Worm (Caenorhabditis elegans): ENCODE measurements around the gene aat-3.

The aat-3 gene

ce11 chrX:2598833-2599279 is 46.8 kb downstream of the aat-3 start (continued):
- TF ChIP-seq ceh-100 (GFP tag; IDR thresholded peaks at IDR 0.05) = no peak
- TF ChIP-seq sptf-2 (GFP tag; optimal IDR thresholded peaks at IDR 0.05) = no peak
- TF ChIP-seq ccch-3 (GFP tag; optimal IDR thresholded peaks at IDR 0.05) = no peak
- no peak; the same call in 1 of the 2 replicates for TF ChIP-seq hmg-1.2 (GFP tag; IDR thresholded peaks at IDR 0.05)
- no peak for TF ChIP-seq ztf-6 (GFP tag; IDR thresholded peaks at IDR 0.05)
- TF ChIP-seq fkh-3 (tag; optimal IDR thresholded peaks at IDR 0.05) = no peak
- no peak for TF ChIP-seq hrde-1 (tag; optimal IDR thresholded peaks at IDR 0.05; ENCODE audit: borderline replicate concordance)
- no peak for TF ChIP-seq nfya-1 (tag; optimal IDR thresholded peaks at IDR 0.05; ENCODE audit: borderline replicate concordance, insufficient read depth)
- TF ChIP-seq bed-2 (GFP tag; IDR thresholded peaks at IDR 0.05) = no peak
- no peak for TF ChIP-seq ztf-18 (tag; optimal IDR thresholded peaks at IDR 0.05)
- TF ChIP-seq nfyb-1 (GFP tag; IDR thresholded peaks at IDR 0.05) = peak; percentile 67; the same call in 1 of the 2 replicates
- TF ChIP-seq lin-35 (GFP tag; optimal IDR thresholded peaks at IDR 0.05) = peak in 1 of 3 experiments; percentile 5
- no peak for TF ChIP-seq aptf-3 (GFP tag; IDR thresholded peaks at IDR 0.05)
- no peak for TF ChIP-seq dpff-1 (tag; optimal IDR thresholded peaks at IDR 0.05)
- TF ChIP-seq pbrm-1 (GFP tag; IDR thresholded peaks at IDR 0.05) = no peak
- TF ChIP-seq nhr-80 (tag; optimal IDR thresholded peaks at IDR 0.05) = no peak
- TF ChIP-seq attf-3 (GFP tag; conservative IDR thresholded peaks at IDR 0.05) = no peak
- TF ChIP-seq dox-1 (GFP tag; IDR thresholded peaks at IDR 0.05) = no peak
- TF ChIP-seq mel-28 (tag; optimal IDR thresholded peaks at IDR 0.05; ENCODE audit: borderline replicate concordance) = no peak
- no peak for TF ChIP-seq sea-2 (GFP tag; IDR thresholded peaks at IDR 0.05)
- no peak for TF ChIP-seq him-1 (tag; optimal IDR thresholded peaks at IDR 0.05)
- no peak for TF ChIP-seq efl-1 (GFP tag; optimal IDR thresholded peaks at IDR 0.05)
- TF ChIP-seq ZK185.1 (tag; optimal IDR thresholded peaks at IDR 0.05; ENCODE audit: poor library complexity, severe bottlenecking) = no peak
- TF ChIP-seq lag-1 (GFP tag; IDR thresholded peaks at IDR 0.05) = no peak
- TF ChIP-seq F55B11.4 (tag; optimal IDR thresholded peaks at IDR 0.05; ENCODE audit: borderline replicate concordance, insufficient read depth) = no peak
- TF ChIP-seq zim-3 (tag; optimal IDR thresholded peaks at IDR 0.05) = no peak
- no peak for TF ChIP-seq unc-130 (GFP tag; optimal IDR thresholded peaks at IDR 0.05)
- TF ChIP-seq nfya-2 (GFP tag; IDR thresholded peaks at IDR 0.05) = no peak
- TF ChIP-seq nhr-27 (tag; optimal IDR thresholded peaks at IDR 0.05) = no peak
- TF ChIP-seq F49E8.2 (tag; optimal IDR thresholded peaks at IDR 0.05; ENCODE audit: insufficient read depth) = no peak
- TF ChIP-seq gei-17 (GFP tag; optimal IDR thresholded peaks at IDR 0.05) = peak; percentile 27
- TF ChIP-seq mes-4 (tag; optimal IDR thresholded peaks at IDR 0.05) = no peak
- TF ChIP-seq madf-8 (GFP tag; conservative IDR thresholded peaks at IDR 0.05) = no peak
- no peak for TF ChIP-seq Y79H2A.3 (GFP tag; conservative IDR thresholded peaks at IDR 0.05)
- no peak for TF ChIP-seq cebp-2 (GFP tag; IDR thresholded peaks at IDR 0.05)
- no peak for TF ChIP-seq mxl-1 (tag; optimal IDR thresholded peaks at IDR 0.05)
- no peak for TF ChIP-seq aptf-2 (GFP tag; conservative IDR thresholded peaks at IDR 0.05)
- no peak for TF ChIP-seq ztf-22 (GFP tag; optimal IDR thresholded peaks at IDR 0.05)
- TF ChIP-seq B0019.2 (GFP tag; conservative IDR thresholded peaks at IDR 0.05) = no peak
- TF ChIP-seq mcd-1 (GFP tag; IDR thresholded peaks at IDR 0.05) = peak; percentile 26; the same call in 1 of the 2 replicates
- no peak for TF ChIP-seq tlf-1 (GFP tag; optimal IDR thresholded peaks at IDR 0.05)
- TF ChIP-seq B0336.3 (GFP tag; IDR thresholded peaks at IDR 0.05) = no peak
- peak; percentile 60 for TF ChIP-seq egrh-3 (GFP tag; IDR thresholded peaks at IDR 0.05)
- no peak for TF ChIP-seq F33H1.4 (GFP tag; IDR thresholded peaks at IDR 0.05)
- TF ChIP-seq Y95B8A.8 (GFP tag; IDR thresholded peaks at IDR 0.05) = no peak
- TF ChIP-seq Y53G8AR.9 (GFP tag; conservative IDR thresholded peaks at IDR 0.05) = no peak
- TF ChIP-seq hmg-20 (GFP tag; IDR thresholded peaks at IDR 0.05) = no peak
- 0 out of 2 replicates have a peak, but pooled peaks have one; percentile 12 for TF ChIP-seq K11D2.4 (GFP tag; IDR thresholded peaks at IDR 0.05)
- TF ChIP-seq let-526 (GFP tag; IDR thresholded peaks at IDR 0.05) = 0 out of 2 replicates have a peak, but pooled peaks have one; percentile 5
